Fruit fly (Drosophila melanogaster) whole organism, adult: ENCODE measurements around the gene CG46397.

Source experiments
- CG12768 ChIP-seq: fragments of 200-800 bp; sonication (Bioruptor generic); optimal IDR thresholded peaks from 2 replicates; lab custom pipeline; 2017; ENCODE audit warnings: missing biosample characterization, missing genetic modification characterization, mild to moderate bottlenecking, moderate library complexity, missing genetic modification reagents
- CG14711 ChIP-seq: fragments of 200-800 bp; sonication (Bioruptor generic); optimal IDR thresholded peaks from 2 replicates; lab custom pipeline; 2018; ENCODE audit warnings: missing biosample characterization, mild to moderate bottlenecking, missing genetic modification characterization, moderate library complexity
- CG5204 ChIP-seq: fragments of 200-800 bp; sonication (Bioruptor generic); optimal IDR thresholded peaks from 2 replicates; lab custom pipeline; 2016; ENCODE audit warnings: missing biosample characterization, missing genetic modification characterization
- CG7045 ChIP-seq: fragments of 200-800 bp; sonication (Bioruptor generic); optimal IDR thresholded peaks from 2 replicates; lab custom pipeline; 2017; ENCODE audit warnings: missing biosample characterization, mild to moderate bottlenecking, missing genetic modification characterization
- Clk ChIP-seq: fragments of 200-800 bp; sonication (Bioruptor generic); optimal IDR thresholded peaks from 2 replicates; lab custom pipeline; 2017; ENCODE audit warnings: missing biosample characterization, missing genetic modification characterization
- Crg-1 ChIP-seq: fragments of 200-800 bp; sonication (Bioruptor generic); optimal IDR thresholded peaks from 2 replicates; lab custom pipeline; 2016; ENCODE audit warnings: missing biosample characterization, missing genetic modification characterization
- bab1 ChIP-seq: fragments of 200-800 bp; sonication (Bioruptor generic); optimal IDR thresholded peaks from 3 replicates; lab custom pipeline; 2019; ENCODE audit warnings: missing biosample characterization, mild to moderate bottlenecking, missing genetic modification characterization, moderate library complexity
- cic ChIP-seq: fragments of 200-800 bp; sonication (Bioruptor generic); optimal IDR thresholded peaks from 2 replicates; lab custom pipeline; 2017; ENCODE audit warnings: missing biosample characterization, mild to moderate bottlenecking, missing genetic modification characterization, moderate library complexity
- cnc ChIP-seq, 2 experiments: fragments of >200 bp; optimal IDR thresholded peaks; 2 replicates each; lab custom pipeline; 2017
- kay ChIP-seq: fragments of 200-800 bp; sonication (Bioruptor generic); peaks from one replicate; lab custom pipeline; 2016; ENCODE audit warnings: missing biosample characterization, missing genetic modification characterization, borderline replicate concordance
- pad ChIP-seq: fragments of 200-800 bp; sonication (Bioruptor generic); optimal IDR thresholded peaks from 3 replicates; lab custom pipeline; 2017; ENCODE audit warnings: missing biosample characterization, missing genetic modification characterization, mild to moderate bottlenecking, moderate library complexity, missing genetic modification reagents
- toe ChIP-seq: fragments of 200-800 bp; sonication (Bioruptor generic); optimal IDR thresholded peaks from 2 replicates; lab custom pipeline; 2016; ENCODE audit warnings: missing biosample characterization, missing genetic modification characterization

- TF ChIP-seq Clk (GFP tag; lab: Kevin White, UChicago) (no peak), bab1 (no peak), cic (no peak), CG7045 (GFP tag; lab: Kevin White, UChicago) (no peak), pad (GFP tag; lab: Kevin White, UChicago) (no peak), CG5204 (GFP tag; lab: Kevin White, UChicago) (no peak), cnc (optimal IDR thresholded peaks at IDR 0.05; lab: Kevin White, UChicago) (no peak), Crg-1 (GFP tag; lab: Kevin White, UChicago) (no peak), CG14711 (tag; lab: Kevin White, UChicago) (no peak), CG12768 (GFP tag; lab: Kevin White, UChicago) (no peak), toe (no peak), kay (GFP tag; lab: Kevin White, UChicago) (no peak)
Measured at dm6 chr2L:8940680-8941079, 6.4 kb upstream of the CG46397 start.
